Fruit fly (Drosophila melanogaster): Measurements from ENCODE around the gene Task7.
A peak's percentile ranks its signal among the peaks of the same experiment; 100 is the strongest.

Task7 gene

DNA sequence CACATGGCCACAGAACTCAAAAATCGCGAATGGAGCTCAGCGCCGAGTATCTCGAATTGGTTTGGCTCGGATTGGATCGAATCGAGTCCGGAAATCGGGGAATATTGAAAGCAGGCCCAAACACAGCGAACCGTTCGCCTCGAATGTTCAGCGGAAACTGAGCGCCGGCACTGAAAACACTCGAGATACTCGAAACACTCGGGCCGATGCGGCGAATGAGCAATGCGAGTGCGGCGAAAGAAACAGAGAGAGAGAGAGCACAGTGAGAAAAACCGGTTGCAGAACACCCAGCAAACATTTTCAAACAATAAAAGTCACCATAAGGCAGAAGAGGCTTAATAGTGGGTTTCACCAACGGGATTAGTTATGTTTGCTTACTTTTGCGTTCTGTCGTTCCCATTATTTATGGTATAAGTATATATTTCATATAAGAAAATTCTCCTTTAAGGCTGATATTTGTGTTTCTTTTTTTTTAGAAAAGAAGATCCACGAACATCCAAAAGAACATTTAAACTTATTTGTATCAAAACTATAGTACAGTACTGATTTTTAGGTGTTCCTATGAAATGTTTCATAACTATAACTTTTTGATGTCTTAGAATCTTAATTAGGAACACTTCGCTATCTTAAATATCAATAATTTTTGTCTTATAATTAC lies 17.6 kb downstream of the Task7 start, which contains the start of gene FER:
Gene FER, minus strand, starts transcription at position 162 of the 658 bp plus-strand sequence.
- TF ChIP-seq usp (GFP tag; optimal IDR thresholded peaks at IDR 0.05) (no peak), pan (optimal IDR thresholded peaks at IDR 0.05) (no peak), psq (optimal IDR thresholded peaks at IDR 0.05) (no peak)

DNA sequence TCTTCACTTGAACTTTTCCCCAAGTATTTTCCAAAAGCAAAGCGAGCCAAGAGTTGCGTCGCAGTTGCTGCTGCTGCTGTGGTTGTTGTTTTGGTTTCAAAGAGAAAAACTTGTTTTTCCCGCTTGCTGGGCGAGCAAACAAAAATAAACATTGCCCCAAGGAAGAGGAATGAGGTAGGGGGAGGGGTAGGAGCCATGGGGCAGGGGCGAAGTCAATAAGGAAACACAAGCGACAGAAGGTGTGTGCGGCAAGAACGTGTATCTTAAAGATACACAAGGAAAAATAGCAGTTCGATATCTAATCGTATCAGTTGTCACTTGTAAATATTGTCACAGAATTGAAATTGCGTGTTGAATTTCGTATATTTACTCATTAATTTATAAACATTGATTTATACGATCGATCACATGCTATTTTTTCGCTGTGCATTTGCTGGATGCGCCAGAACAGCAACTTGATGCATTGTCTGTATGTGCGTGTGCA lies 18.5 kb downstream of the Task7 start:
- TF ChIP-seq CG8478 (optimal IDR thresholded peaks at IDR 0.05) (no peak), usp (GFP tag; optimal IDR thresholded peaks at IDR 0.05) (no peak), pan (optimal IDR thresholded peaks at IDR 0.05) (no peak), psq (optimal IDR thresholded peaks at IDR 0.05) (no peak), EcR (GFP tag; optimal IDR thresholded peaks at IDR 0.05) (no peak), Dll (optimal IDR thresholded peaks at IDR 0.05) (no peak)

DNA sequence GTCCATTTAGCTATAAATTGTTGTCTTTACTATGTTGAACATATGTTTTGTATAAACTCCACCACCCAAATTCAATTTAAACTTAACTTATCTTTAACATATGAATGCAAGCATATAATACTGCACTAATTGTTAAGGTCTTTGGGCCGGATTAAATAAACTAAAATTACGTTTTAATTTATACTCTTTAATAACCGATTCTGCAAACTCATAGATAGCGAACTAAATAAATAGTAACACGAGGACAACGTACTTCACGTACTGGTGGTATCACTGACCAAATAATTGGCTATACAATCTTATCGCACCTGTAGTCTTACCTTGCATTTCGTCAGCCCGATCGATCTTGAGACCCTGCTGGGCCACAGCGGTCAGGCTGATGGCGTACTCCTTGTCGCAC lies 19.7 kb downstream of the Task7 start:
- TF ChIP-seq psq (optimal IDR thresholded peaks at IDR 0.05) (no peak), Dll (optimal IDR thresholded peaks at IDR 0.05) (no peak), usp (GFP tag; optimal IDR thresholded peaks at IDR 0.05) (no peak), EcR (GFP tag; optimal IDR thresholded peaks at IDR 0.05) (no peak), CG8478 (optimal IDR thresholded peaks at IDR 0.05) (no peak)

dm6 chr3R:9390201-9390600 lies 21.9 kb downstream of the Task7 start:
- TF ChIP-seq EcR (GFP tag; optimal IDR thresholded peaks at IDR 0.05) (no peak), usp (GFP tag; optimal IDR thresholded peaks at IDR 0.05) (no peak), pan (optimal IDR thresholded peaks at IDR 0.05) (no peak), psq (optimal IDR thresholded peaks at IDR 0.05) (no peak), Dll (optimal IDR thresholded peaks at IDR 0.05) (no peak), CG8478 (optimal IDR thresholded peaks at IDR 0.05) (no peak)

- TF ChIP-seq psq (optimal IDR thresholded peaks at IDR 0.05) = no peak
- TF ChIP-seq Dll (optimal IDR thresholded peaks at IDR 0.05) = no peak
- TF ChIP-seq usp (GFP tag; optimal IDR thresholded peaks at IDR 0.05) = no peak
- no peak for TF ChIP-seq pan (optimal IDR thresholded peaks at IDR 0.05)
- TF ChIP-seq CG8478 (optimal IDR thresholded peaks at IDR 0.05) = no peak
- TF ChIP-seq EcR (GFP tag; optimal IDR thresholded peaks at IDR 0.05) = no peak
These were observed 23.1 kb downstream of the Task7 start for dm6 chr3R:9388972-9389371.

DNA sequence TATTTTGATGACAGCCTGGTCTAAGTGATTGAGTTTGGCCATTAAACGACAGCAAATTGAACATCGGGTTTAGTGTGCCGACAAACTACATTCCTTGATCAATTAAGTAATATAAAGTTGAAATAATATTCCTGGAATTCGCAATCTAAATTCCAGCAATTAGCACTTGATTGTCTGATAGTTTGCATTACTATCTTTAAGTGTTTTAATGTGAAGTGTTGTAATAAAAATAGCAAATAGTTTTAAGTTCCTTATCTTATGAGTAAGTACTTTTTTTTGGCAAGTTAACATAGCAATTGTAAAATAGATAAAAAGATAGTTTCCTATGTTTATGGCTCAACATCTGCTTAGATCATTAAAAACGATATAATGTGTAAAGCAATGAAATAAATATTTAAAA lies 23.8 kb downstream of the Task7 start:
- no peak for TF ChIP-seq pan (optimal IDR thresholded peaks at IDR 0.05)
- no peak for TF ChIP-seq usp (GFP tag; optimal IDR thresholded peaks at IDR 0.05)
- no peak for TF ChIP-seq CG8478 (optimal IDR thresholded peaks at IDR 0.05)
- TF ChIP-seq EcR (GFP tag; optimal IDR thresholded peaks at IDR 0.05) = no peak
- no peak for TF ChIP-seq psq (optimal IDR thresholded peaks at IDR 0.05)
- no peak for TF ChIP-seq Dll (optimal IDR thresholded peaks at IDR 0.05)

- TF ChIP-seq EcR (GFP tag; optimal IDR thresholded peaks at IDR 0.05) (no peak), usp (GFP tag; optimal IDR thresholded peaks at IDR 0.05) (no peak), pan (optimal IDR thresholded peaks at IDR 0.05) (no peak), psq (optimal IDR thresholded peaks at IDR 0.05) (no peak), Dll (optimal IDR thresholded peaks at IDR 0.05) (no peak), CG8478 (optimal IDR thresholded peaks at IDR 0.05) (no peak)
These were observed 24.5 kb downstream of the Task7 start for dm6 chr3R:9387634-9388033.

DNA sequence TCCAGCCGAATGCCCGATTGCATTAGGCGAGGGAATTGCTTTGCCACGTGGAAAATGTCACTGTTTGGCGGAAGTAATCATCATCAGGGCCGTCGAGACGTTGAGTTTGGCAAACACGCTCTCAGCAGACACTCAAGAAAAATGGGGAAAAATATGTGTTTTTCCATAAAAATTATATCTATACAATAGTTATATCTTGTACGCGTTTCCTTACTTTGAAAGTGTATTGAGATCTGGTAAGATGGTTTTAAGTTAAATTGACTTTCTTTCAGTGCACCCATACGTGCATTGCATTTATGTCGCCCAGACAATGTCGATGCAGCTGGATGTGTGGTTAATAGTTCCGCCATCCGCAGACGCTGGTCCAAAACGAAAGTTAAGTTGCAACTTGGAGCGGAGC lies 26.1 kb downstream of the Task7 start:
- TF ChIP-seq pan (optimal IDR thresholded peaks at IDR 0.05) = no peak
- TF ChIP-seq usp (GFP tag; optimal IDR thresholded peaks at IDR 0.05) = no peak
- TF ChIP-seq Dll (optimal IDR thresholded peaks at IDR 0.05) = no peak
- TF ChIP-seq psq (optimal IDR thresholded peaks at IDR 0.05) = no peak
- no peak for TF ChIP-seq CG8478 (optimal IDR thresholded peaks at IDR 0.05)
- no peak for TF ChIP-seq EcR (GFP tag; optimal IDR thresholded peaks at IDR 0.05)

DNA sequence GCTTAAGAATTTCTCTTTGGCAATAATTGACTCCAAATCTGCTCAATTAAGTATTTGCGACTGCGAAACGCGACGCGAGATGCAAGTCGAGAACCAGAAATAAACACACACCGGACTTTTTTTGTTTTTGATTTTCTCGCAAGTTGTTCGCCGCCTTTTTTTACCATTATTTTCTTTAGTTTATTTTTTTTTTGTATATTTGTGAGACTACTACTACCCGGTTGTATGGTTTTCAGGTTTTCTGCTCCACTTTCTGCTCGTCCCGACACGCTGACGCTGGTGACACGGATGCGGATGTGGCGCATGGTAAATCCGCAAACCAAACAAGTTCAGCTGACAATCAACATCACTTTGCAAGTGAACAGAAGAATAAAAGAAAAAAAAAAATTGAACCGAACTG lies 31.1 kb downstream of the Task7 start:
- no peak for TF ChIP-seq EcR (GFP tag; optimal IDR thresholded peaks at IDR 0.05)
- no peak for TF ChIP-seq Dll (optimal IDR thresholded peaks at IDR 0.05)
- no peak for TF ChIP-seq CG8478 (optimal IDR thresholded peaks at IDR 0.05)
- TF ChIP-seq usp (GFP tag; optimal IDR thresholded peaks at IDR 0.05) = no peak
- no peak for TF ChIP-seq psq (optimal IDR thresholded peaks at IDR 0.05)
- no peak for TF ChIP-seq pan (optimal IDR thresholded peaks at IDR 0.05)

- TF ChIP-seq usp (GFP tag; optimal IDR thresholded peaks at IDR 0.05) (no peak), Dll (optimal IDR thresholded peaks at IDR 0.05) (peak; percentile 61), psq (optimal IDR thresholded peaks at IDR 0.05) (no peak), CG8478 (optimal IDR thresholded peaks at IDR 0.05) (no peak), EcR (GFP tag; optimal IDR thresholded peaks at IDR 0.05) (no peak), pan (optimal IDR thresholded peaks at IDR 0.05) (peak; percentile 64)
These were observed 33.3 kb downstream of the Task7 start for dm6 chr3R:9378644-9379411.

DNA sequence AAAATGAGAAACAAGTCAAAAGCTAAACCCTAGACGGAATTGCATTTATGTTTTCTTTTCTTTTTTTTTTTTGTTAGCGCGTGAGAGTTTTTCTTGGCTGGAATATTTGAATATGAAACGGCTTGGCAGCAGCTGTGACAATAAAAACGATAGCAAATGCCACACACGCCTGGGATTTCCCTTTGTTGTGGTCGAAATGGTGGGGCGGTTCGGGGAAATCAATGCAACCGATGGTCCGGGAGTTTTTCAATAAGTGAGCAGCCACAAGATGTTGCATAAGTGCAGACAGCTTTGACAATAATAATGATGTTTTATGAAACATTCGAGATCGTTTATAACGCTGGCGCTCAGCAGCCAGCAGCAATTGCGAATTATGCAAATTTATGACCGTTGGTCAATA lies 35.3 kb downstream of the Task7 start:
- TF ChIP-seq pan (optimal IDR thresholded peaks at IDR 0.05) (no peak), EcR (GFP tag; optimal IDR thresholded peaks at IDR 0.05) (peak in 1 of 2 experiments; percentile 3)

DNA sequence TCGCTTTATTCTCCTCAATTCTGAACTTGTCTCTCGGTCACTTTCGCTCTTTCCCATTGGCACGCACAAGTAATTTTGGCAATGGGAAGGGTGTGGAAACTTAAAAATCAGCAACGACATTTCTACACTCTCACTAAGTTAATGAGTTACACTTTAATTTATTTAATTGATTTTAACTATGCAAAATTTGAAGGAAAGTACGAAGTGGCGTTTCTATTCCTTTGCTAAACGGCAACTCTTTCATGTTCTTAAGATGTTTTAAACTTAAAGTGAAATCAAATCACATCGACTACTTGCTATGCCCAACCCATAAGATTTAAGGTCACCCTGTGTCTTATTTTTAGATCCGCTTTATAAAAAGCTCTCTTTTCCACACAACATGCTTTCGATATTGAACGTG lies 41.7 kb downstream of the Task7 start:
- TF ChIP-seq psq (optimal IDR thresholded peaks at IDR 0.05) (no peak), CG8478 (optimal IDR thresholded peaks at IDR 0.05) (no peak), Dll (optimal IDR thresholded peaks at IDR 0.05) (no peak), usp (GFP tag; optimal IDR thresholded peaks at IDR 0.05) (no peak), pan (optimal IDR thresholded peaks at IDR 0.05) (no peak)

Measured in whole organism.